Fruit fly (Drosophila melanogaster) whole organism, embryonic: ENCODE results near the gene Kdsr.

ENCODE experiments used
- Atf-2 ChIP-seq: fragments of 200-800 bp; sonication (Bioruptor generic); optimal IDR thresholded peaks from 2 replicates; lab custom pipeline; 2016; ENCODE audit warnings: missing biosample characterization, missing genetic modification characterization
- B-H1 ChIP-seq: fragments of 200-800 bp; sonication (Bioruptor generic); IDR thresholded peaks from 3 replicates; pipeline ENCODE4 v1.3.6; 2022; ENCODE audit warnings: missing biosample characterization, missing genetic modification characterization
- Bdp1 ChIP-seq: fragments of 200-800 bp; sonication (Bioruptor generic); optimal IDR thresholded peaks from 3 replicates; lab custom pipeline; 2016; ENCODE audit warnings: missing biosample characterization, missing genetic modification characterization
- Bteb2 ChIP-seq: fragments of 200-800 bp; sonication (Bioruptor generic); optimal IDR thresholded peaks from 2 replicates; lab custom pipeline; 2016; ENCODE audit warnings: missing biosample characterization, missing genetic modification characterization
- CG12769 ChIP-seq: fragments of 200-800 bp; sonication (Bioruptor generic); optimal IDR thresholded peaks from 2 replicates; lab custom pipeline; 2019; ENCODE audit warnings: missing biosample characterization, mild to moderate bottlenecking, missing genetic modification characterization, moderate library complexity
- CG12942 ChIP-seq: fragments of 200-800 bp; sonication (Bioruptor generic); optimal IDR thresholded peaks from 3 replicates; lab custom pipeline; 2016; ENCODE audit warnings: missing biosample characterization, missing genetic modification characterization
- CG13424 ChIP-seq: fragments of 200-800 bp; sonication (Bioruptor generic); optimal IDR thresholded peaks from 2 replicates; lab custom pipeline; 2019; ENCODE audit warnings: missing biosample characterization, mild to moderate bottlenecking, missing genetic modification characterization, moderate library complexity
- CG14014 ChIP-seq: fragments of 200-800 bp; sonication (Bioruptor generic); IDR thresholded peaks from 2 replicates; pipeline ENCODE4 v1.3.6; 2022; ENCODE audit warnings: missing biosample characterization, missing genetic modification characterization
- CG14965 ChIP-seq: fragments of 200-800 bp; sonication (Bioruptor generic); optimal IDR thresholded peaks from 2 replicates; lab custom pipeline; 2016; ENCODE audit warnings: missing biosample characterization, missing genetic modification characterization, borderline replicate concordance
- CG15269 ChIP-seq: fragments of 200-800 bp; sonication (Bioruptor generic); optimal IDR thresholded peaks from 2 replicates; lab custom pipeline; 2018; ENCODE audit warnings: missing biosample characterization, mild to moderate bottlenecking, missing genetic modification characterization, moderate library complexity
- CG18011 ChIP-seq: fragments of 200-800 bp; sonication (Bioruptor generic); optimal IDR thresholded peaks from 2 replicates; lab custom pipeline; 2017; ENCODE audit warnings: missing biosample characterization, missing genetic modification characterization, mild to moderate bottlenecking, moderate library complexity, missing genotype
- CG18476 ChIP-seq: fragments of 200-800 bp; sonication (Bioruptor generic); optimal IDR thresholded peaks from 2 replicates; lab custom pipeline; 2016; ENCODE audit warnings: missing biosample characterization, mild to moderate bottlenecking, missing genetic modification characterization
- CG34376 ChIP-seq: fragments of 200-800 bp; sonication (Bioruptor generic); optimal IDR thresholded peaks from 2 replicates; lab custom pipeline; 2018; ENCODE audit warnings: missing biosample characterization, mild to moderate bottlenecking, missing genetic modification characterization
- CG6854 ChIP-seq: fragments of 200-800 bp; sonication (Bioruptor generic); optimal IDR thresholded peaks from 3 replicates; lab custom pipeline; 2017; ENCODE audit warnings: missing biosample characterization, mild to moderate bottlenecking, missing genetic modification characterization
- CG8089 ChIP-seq: fragments of 200-800 bp; sonication (Bioruptor generic); optimal IDR thresholded peaks from 3 replicates; lab custom pipeline; 2016; ENCODE audit warnings: missing biosample characterization, missing genetic modification characterization
- CG8281 ChIP-seq: fragments of 200-800 bp; sonication (Bioruptor generic); optimal IDR thresholded peaks from 2 replicates; lab custom pipeline; 2018; ENCODE audit warnings: missing biosample characterization, mild to moderate bottlenecking, missing genetic modification characterization, moderate library complexity
- CG8944 ChIP-seq: fragments of 200-800 bp; sonication (Bioruptor generic); optimal IDR thresholded peaks from 3 replicates; lab custom pipeline; 2016; ENCODE audit warnings: missing biosample characterization, missing genetic modification characterization
- CG9215 ChIP-seq: fragments of 200-800 bp; sonication (Bioruptor generic); IDR thresholded peaks from 2 replicates; pipeline ENCODE4 v1.3.6; 2022; ENCODE audit warnings: missing biosample characterization, missing genetic modification characterization
- CG9797 ChIP-seq: fragments of 200-800 bp; sonication (Bioruptor generic); optimal IDR thresholded peaks from 3 replicates; lab custom pipeline; 2018; ENCODE audit warnings: missing biosample characterization, mild to moderate bottlenecking, missing genetic modification characterization
- D ChIP-seq, 2 experiments: fragments of 200-800 bp in 1 of 2; fragments of >200 bp in 1 of 2; sonication (Bioruptor generic) in 1 of 2; optimal IDR thresholded peaks; 2 replicates in 1 of 2; 3 replicates in 1 of 2; lab custom pipeline; 2017; ENCODE audit warnings: mild to moderate bottlenecking in 1 of 2, missing biosample characterization in 1 of 2, missing genetic modification characterization in 1 of 2, missing genetic modification reagents in 1 of 2
- Dek ChIP-seq: fragments of 200-800 bp; sonication (Bioruptor generic); optimal IDR thresholded peaks from 3 replicates; lab custom pipeline; 2019; ENCODE audit warnings: missing biosample characterization, mild to moderate bottlenecking, missing genetic modification characterization, moderate library complexity
- Fer3 ChIP-seq: fragments of 200-800 bp; sonication (Bioruptor generic); optimal IDR thresholded peaks from 2 replicates; lab custom pipeline; 2018; ENCODE audit warnings: missing biosample characterization, mild to moderate bottlenecking, missing genetic modification characterization, moderate library complexity
- GATAe ChIP-seq: fragments of 200-800 bp; sonication (Bioruptor generic); conservative IDR thresholded peaks from 2 replicates; pipeline ENCODE4 v1.3.6; 2022; ENCODE audit warnings: missing biosample characterization, missing genetic modification characterization
- Hmr ChIP-seq: fragments of 200-800 bp; sonication (Bioruptor generic); optimal IDR thresholded peaks from 3 replicates; lab custom pipeline; 2017; ENCODE audit warnings: mild to moderate bottlenecking, missing biosample characterization, missing genetic modification reagents, missing genetic modification characterization
- Lhr ChIP-seq: fragments of 200-800 bp; sonication (Bioruptor generic); optimal IDR thresholded peaks from 3 replicates; lab custom pipeline; 2017; ENCODE audit warnings: mild to moderate bottlenecking, missing biosample characterization, missing genetic modification reagents, missing genetic modification characterization
- MESR4 ChIP-seq: fragments of 200-800 bp; sonication (Bioruptor generic); optimal IDR thresholded peaks from 2 replicates; lab custom pipeline; 2018; ENCODE audit warnings: missing biosample characterization, mild to moderate bottlenecking, missing genetic modification characterization, moderate library complexity
- MTF-1 ChIP-seq: fragments of 200-800 bp; sonication (Bioruptor generic); optimal IDR thresholded peaks from 2 replicates; lab custom pipeline; 2018; ENCODE audit warnings: missing biosample characterization, mild to moderate bottlenecking, missing genetic modification characterization, borderline replicate concordance
- Mad ChIP-seq: fragments of 200-800 bp; sonication (Bioruptor generic); optimal IDR thresholded peaks from 2 replicates; lab custom pipeline; 2016; ENCODE audit warnings: missing biosample characterization, missing genetic modification characterization
- Max ChIP-seq: fragments of 200-800 bp; sonication (Bioruptor generic); optimal IDR thresholded peaks from 2 replicates; lab custom pipeline; 2016; ENCODE audit warnings: missing biosample characterization, mild to moderate bottlenecking, missing genetic modification characterization
- NK7.1 ChIP-seq: fragments of 200-800 bp; sonication (Bioruptor generic); optimal IDR thresholded peaks from 3 replicates; lab custom pipeline; 2016; ENCODE audit warnings: missing biosample characterization, missing genetic modification characterization
- Poxn ChIP-seq: fragments of 200-800 bp; sonication (Bioruptor generic); IDR thresholded peaks from 2 replicates; pipeline ENCODE4 v1.3.6; 2022; ENCODE audit warnings: missing biosample characterization, missing genetic modification characterization
- Sox102F ChIP-seq: fragments of 200-800 bp; sonication (Bioruptor generic); optimal IDR thresholded peaks from 2 replicates; lab custom pipeline; 2018; ENCODE audit warnings: missing biosample characterization, mild to moderate bottlenecking, missing genetic modification characterization, moderate library complexity
- Spps ChIP-seq: fragments of 200-800 bp; sonication (Bioruptor generic); optimal IDR thresholded peaks from 2 replicates; lab custom pipeline; 2018; ENCODE audit warnings: missing biosample characterization, mild to moderate bottlenecking, missing genetic modification characterization
- al ChIP-seq: fragments of 200-800 bp; sonication (Bioruptor generic); IDR thresholded peaks from 2 replicates; pipeline ENCODE4 v1.3.6; 2022; ENCODE audit warnings: missing biosample characterization, missing genetic modification characterization
- corto ChIP-seq: fragments of 200-800 bp; sonication (Bioruptor generic); optimal IDR thresholded peaks from 2 replicates; lab custom pipeline; 2016; ENCODE audit warnings: missing biosample characterization, mild to moderate bottlenecking, missing genetic modification characterization, moderate library complexity
- danr ChIP-seq: fragments of 200-800 bp; sonication (Bioruptor generic); IDR thresholded peaks from 2 replicates; pipeline ENCODE4 v1.3.6; 2022; ENCODE audit warnings: missing biosample characterization, missing genetic modification characterization
- exex ChIP-seq: fragments of 200-800 bp; sonication (Bioruptor generic); optimal IDR thresholded peaks from 4 replicates; lab custom pipeline; 2018; ENCODE audit warnings: missing biosample characterization, mild to moderate bottlenecking, missing genetic modification characterization, moderate library complexity
- fru ChIP-seq: fragments of >200 bp; optimal IDR thresholded peaks from 2 replicates; lab custom pipeline; 2017
- grn ChIP-seq: fragments of 200-800 bp; sonication (Bioruptor generic); optimal IDR thresholded peaks from 3 replicates; lab custom pipeline; 2017; ENCODE audit warnings: missing biosample characterization, missing genetic modification characterization
- lab ChIP-seq: fragments of 200-800 bp; sonication (Bioruptor generic); optimal IDR thresholded peaks from 3 replicates; lab custom pipeline; 2017; ENCODE audit warnings: missing biosample characterization, missing genetic modification characterization, mild to moderate bottlenecking, moderate library complexity, missing genetic modification reagents
- mirr ChIP-seq: fragments of 200-800 bp; sonication (Bioruptor generic); optimal IDR thresholded peaks from 3 replicates; lab custom pipeline; 2018; ENCODE audit warnings: missing biosample characterization, mild to moderate bottlenecking, missing genetic modification characterization
- nerfin-2 ChIP-seq: fragments of 200-800 bp; sonication (Bioruptor generic); IDR thresholded peaks from 2 replicates; pipeline ENCODE4 v1.3.6; 2022; ENCODE audit warnings: missing biosample characterization, missing genetic modification characterization; ENCODE audit not compliant: partially characterized antibody
- rib ChIP-seq: fragments of 200-800 bp; sonication (Bioruptor generic); IDR thresholded peaks from 2 replicates; pipeline ENCODE4 v1.3.6; 2022; ENCODE audit warnings: missing biosample characterization, missing genetic modification characterization
- sd ChIP-seq: fragments of 200-800 bp; sonication (Bioruptor generic); optimal IDR thresholded peaks from 3 replicates; lab custom pipeline; 2018; ENCODE audit warnings: missing biosample characterization, mild to moderate bottlenecking, missing genetic modification characterization, moderate library complexity
- sens ChIP-seq: fragments of 200-800 bp; sonication (Bioruptor generic); peaks from one replicate; lab custom pipeline; 2016; ENCODE audit warnings: missing biosample characterization, missing genetic modification characterization
- shn ChIP-seq: fragments of 200-800 bp; sonication (Bioruptor generic); optimal IDR thresholded peaks from 3 replicates; lab custom pipeline; 2016; ENCODE audit warnings: missing biosample characterization, missing genetic modification characterization
- sim ChIP-seq: fragments of 200-800 bp; sonication (Bioruptor generic); IDR thresholded peaks from 2 replicates; pipeline ENCODE4 v1.3.6; 2022; ENCODE audit warnings: missing biosample characterization, missing genetic modification characterization
- slbo ChIP-seq: fragments of 200-800 bp; sonication (Bioruptor generic); IDR thresholded peaks from 2 replicates; pipeline ENCODE4 v1.3.6; 2022; ENCODE audit warnings: missing biosample characterization, missing genetic modification characterization
- sqz ChIP-seq: fragments of 200-800 bp; sonication (Bioruptor generic); optimal IDR thresholded peaks from 3 replicates; lab custom pipeline; 2018; ENCODE audit warnings: missing biosample characterization, mild to moderate bottlenecking, missing genetic modification characterization
- sug ChIP-seq: fragments of 200-800 bp; optimal IDR thresholded peaks from 2 replicates; lab custom pipeline; 2019; ENCODE audit warnings: missing biosample characterization, mild to moderate bottlenecking, missing genetic modification characterization, moderate library complexity

The Kdsr gene

dm6 chr3R:25262322-25262761 is at the start of gene Kdsr, which contains the start of gene CG11858 (continued):
- TF ChIP-seq MESR4 (GFP tag; lab: Kevin White, UChicago) (peak; percentile 43), CG18011 (GFP tag; lab: Kevin White, UChicago) (peak; percentile 37), sqz (GFP tag; lab: Kevin White, UChicago) (no peak), Hmr (GFP tag; lab: Kevin White, UChicago) (peak; percentile 67), CG8281 (peak; percentile 7), Dek (tag; lab: Kevin White, UChicago) (peak; percentile 52), CG13424 (tag; lab: Kevin White, UChicago) (peak; percentile 69), shn (GFP tag; lab: Kevin White, UChicago) (peak; percentile 59), corto (GFP tag; lab: Kevin White, UChicago) (no peak), CG14965 (GFP tag; lab: Kevin White, UChicago) (no peak), exex (peak; percentile 63), slbo (GFP tag; lab: Robert Waterston, UW) (peak; percentile 81), fru (lab: Kevin White, UChicago) (no peak), CG8089 (no peak), Lhr (peak; percentile 37), Mad (peak; percentile 61), al (peak; percentile 61), sens (GFP tag; lab: Kevin White, UChicago) (peak; percentile 91), MTF-1 (GFP tag; lab: Kevin White, UChicago) (no peak), CG8944 (GFP tag; lab: Kevin White, UChicago) (peak; percentile 28), CG12942 (GFP tag; lab: Kevin White, UChicago) (peak; percentile 49), Fer3 (tag; lab: Kevin White, UChicago) (peak; percentile 61), rib (GFP tag; lab: Robert Waterston, UW) (peak; percentile 38; the same call in 1 of the 2 replicates), sim (0 out of 2 replicates have a peak, but pooled peaks have one; percentile 17), Spps (tag; lab: Kevin White, UChicago) (peak; percentile 51), nerfin-2 (no peak), CG18476 (GFP tag; lab: Kevin White, UChicago) (peak; percentile 71), CG9797 (GFP tag; lab: Kevin White, UChicago) (peak; percentile 76), CG15269 (tag; lab: Kevin White, UChicago) (no peak), CG14014 (peak; percentile 77), Bdp1 (GFP tag; lab: Kevin White, UChicago) (peak; percentile 27), Bteb2 (GFP tag; lab: Kevin White, UChicago) (peak; percentile 68), CG9215 (peak; percentile 59), Sox102F (GFP tag; lab: Kevin White, UChicago) (peak; percentile 72)
- TF ChIP-seq, all 482 proteins: peak for 281

- TF ChIP-seq CG6854 (no peak), NK7.1 (GFP tag; lab: Kevin White, UChicago) (no peak), danr (GFP tag; lab: Robert Waterston, UW) (no peak), Atf-2 (GFP tag; lab: Kevin White, UChicago) (no peak)
These were observed 48.5 kb upstream of the Kdsr start, which contains the start of gene CG31099 for dm6 chr3R:25310843-25311242. Gene CG31099 (minus strand): TSS chr3R:25310943.

dm6 chr3R:25309175-25309574 is 46.9 kb upstream of the Kdsr start:
- TF ChIP-seq GATAe (GFP tag; lab: Robert Waterston, UW), result 0 out of 2 replicates have a peak, but pooled peaks have one; percentile 21
- peak; percentile 64 for TF ChIP-seq mirr (GFP tag; lab: Kevin White, UChicago)
- no peak for TF ChIP-seq Max
- TF ChIP-seq grn (GFP tag; lab: Kevin White, UChicago), result peak; percentile 38
- TF ChIP-seq CG34376, result peak; percentile 7
- peak; percentile 19 for TF ChIP-seq CG12769 (tag; lab: Kevin White, UChicago)
- peak; percentile 69 for TF ChIP-seq sug (tag; lab: Kevin White, UChicago)
- TF ChIP-seq D (optimal IDR thresholded peaks at IDR 0.05; lab: Kevin White, UChicago), result no peak
- TF ChIP-seq D (GFP tag; optimal IDR thresholded peaks at IDR 0.05; lab: Kevin White, UChicago), result no peak
- no peak for TF ChIP-seq Poxn (GFP tag; lab: Robert Waterston, UW)
- no peak for TF ChIP-seq B-H1
- peak; percentile 53 for TF ChIP-seq lab (GFP tag; lab: Kevin White, UChicago)
- peak; percentile 3 for TF ChIP-seq sd
